Worm (Caenorhabditis elegans): ENCODE measurements around the gene T13F2.6.

ce11 chrIV:9822585-9822984 lies 44.5 kb downstream of the T13F2.6 start:
- TF ChIP-seq unc-62 (GFP tag; optimal IDR thresholded peaks at IDR 0.05) = no peak
- no peak for TF ChIP-seq dsc-1 (tag; optimal IDR thresholded peaks at IDR 0.05)
- no peak for TF ChIP-seq sox-4 (tag; optimal IDR thresholded peaks at IDR 0.05)
- TF ChIP-seq nhr-77 (tag; optimal IDR thresholded peaks at IDR 0.05) = no peak
- TF ChIP-seq mep-1 (tag; optimal IDR thresholded peaks at IDR 0.05) = no peak
- TF ChIP-seq egl-27 (tag; optimal IDR thresholded peaks at IDR 0.05) = no peak
- TF ChIP-seq unc-86 (tag; optimal IDR thresholded peaks at IDR 0.05) = no peak
- no peak for TF ChIP-seq zag-1 (tag; optimal IDR thresholded peaks at IDR 0.05)
- TF ChIP-seq ztf-11 (tag; optimal IDR thresholded peaks at IDR 0.05) = no peak
- no peak for TF ChIP-seq fkh-10 (GFP tag; optimal IDR thresholded peaks at IDR 0.05)
- no peak for TF ChIP-seq nhr-76 (tag; optimal IDR thresholded peaks at IDR 0.05)
- TF ChIP-seq ces-1 (GFP tag; optimal IDR thresholded peaks at IDR 0.05) = no peak
- no peak for TF ChIP-seq fos-1 (tag; optimal IDR thresholded peaks at IDR 0.05)
- TF ChIP-seq skn-1 (tag; optimal IDR thresholded peaks at IDR 0.05) = no peak
